Fruit fly (Drosophila melanogaster) whole organism, embryonic: Measurements from ENCODE around the gene CG42699.

Experiments used
- Aef1 ChIP-seq: fragments of 200-800 bp; sonication (Bioruptor generic); IDR thresholded peaks from 3 replicates; pipeline ENCODE4 v1.3.6; 2022; ENCODE audit warnings: missing biosample characterization, missing genetic modification characterization
- Atf6 ChIP-seq: fragments of 200-800 bp; sonication (Bioruptor generic); IDR thresholded peaks from 2 replicates; pipeline ENCODE4 v1.3.6; 2022; ENCODE audit warnings: missing biosample characterization, missing genetic modification characterization
- BEAF-32 ChIP-seq: fragments of 200-800 bp; sonication (Bioruptor generic); optimal IDR thresholded peaks from 3 replicates; lab custom pipeline; 2017; ENCODE audit warnings: missing biosample characterization, missing genetic modification characterization, mild to moderate bottlenecking, moderate library complexity, missing genetic modification reagents
- Bteb2 ChIP-seq: fragments of 200-800 bp; sonication (Bioruptor generic); optimal IDR thresholded peaks from 2 replicates; lab custom pipeline; 2016; ENCODE audit warnings: missing biosample characterization, missing genetic modification characterization
- CG10147 ChIP-seq: fragments of 200-800 bp; sonication (Bioruptor generic); optimal IDR thresholded peaks from 2 replicates; lab custom pipeline; 2019; ENCODE audit warnings: missing biosample characterization, mild to moderate bottlenecking, missing genetic modification characterization, moderate library complexity
- CG10366 ChIP-seq: fragments of 200-800 bp; sonication (Bioruptor generic); IDR thresholded peaks from 2 replicates; pipeline ENCODE4 v1.3.6; 2022; ENCODE audit warnings: missing biosample characterization, missing genetic modification characterization
- CG11093 ChIP-seq: fragments of 200-800 bp; sonication (Bioruptor generic); IDR thresholded peaks from 3 replicates; pipeline ENCODE4 v1.3.6; 2022; ENCODE audit warnings: missing biosample characterization, missing genetic modification characterization
- CG11504 ChIP-seq: fragments of 200-800 bp; sonication (Bioruptor generic); optimal IDR thresholded peaks from 3 replicates; lab custom pipeline; 2019; ENCODE audit warnings: missing biosample characterization, mild to moderate bottlenecking, missing genetic modification characterization, moderate library complexity
- CG13287 ChIP-seq: fragments of 200-800 bp; sonication (Bioruptor generic); IDR thresholded peaks from 2 replicates; pipeline ENCODE4 v1.3.6; 2022; ENCODE audit warnings: missing biosample characterization, missing genetic modification characterization; ENCODE audit not compliant: partially characterized antibody
- CG13894 ChIP-seq: fragments of 200-800 bp; sonication (Bioruptor generic); optimal IDR thresholded peaks from 3 replicates; lab custom pipeline; 2018; ENCODE audit warnings: missing biosample characterization, mild to moderate bottlenecking, missing genetic modification characterization, moderate library complexity
- CG1603 ChIP-seq: fragments of 200-800 bp; sonication (Bioruptor generic); optimal IDR thresholded peaks from 2 replicates; lab custom pipeline; 2019; ENCODE audit warnings: missing biosample characterization, mild to moderate bottlenecking, missing genetic modification characterization, moderate library complexity
- CG16779 ChIP-seq: fragments of 200-800 bp; sonication (Bioruptor generic); IDR thresholded peaks from 2 replicates; pipeline ENCODE4 v1.3.6; 2022; ENCODE audit warnings: missing biosample characterization, missing genetic modification characterization
- CG17359 ChIP-seq: fragments of 200-800 bp; sonication (Bioruptor generic); optimal IDR thresholded peaks from 3 replicates; lab custom pipeline; 2018; ENCODE audit warnings: missing biosample characterization, mild to moderate bottlenecking, missing genetic modification characterization, moderate library complexity
- CG1792 ChIP-seq: fragments of 200-800 bp; sonication (Bioruptor generic); optimal IDR thresholded peaks from 2 replicates; lab custom pipeline; 2016; ENCODE audit warnings: missing biosample characterization, missing genetic modification characterization
- CG18262 ChIP-seq: fragments of 200-800 bp; optimal IDR thresholded peaks from 3 replicates; lab custom pipeline; 2019; ENCODE audit warnings: missing biosample characterization, mild to moderate bottlenecking, missing genetic modification characterization, moderate library complexity
- CG1832 ChIP-seq: fragments of 200-800 bp; sonication (Bioruptor generic); optimal IDR thresholded peaks from 2 replicates; lab custom pipeline; 2017; ENCODE audit warnings: missing biosample characterization, mild to moderate bottlenecking, missing genetic modification characterization, inconsistent platforms
- CG2889 ChIP-seq: fragments of 200-800 bp; sonication (Bioruptor generic); IDR thresholded peaks from 3 replicates; pipeline ENCODE4 v1.3.6; 2022; ENCODE audit warnings: missing biosample characterization, missing genetic modification characterization
- CG4328 ChIP-seq: fragments of 200-800 bp; sonication (Bioruptor generic); optimal IDR thresholded peaks from 3 replicates; lab custom pipeline; 2017; ENCODE audit warnings: missing biosample characterization, missing genetic modification reagents, missing genetic modification characterization
- CG7372 ChIP-seq: fragments of 200-800 bp; sonication (Bioruptor generic); IDR thresholded peaks from 2 replicates; pipeline ENCODE4 v1.3.6; 2022; ENCODE audit warnings: missing biosample characterization, missing genetic modification characterization
- CG7839 ChIP-seq: fragments of 200-800 bp; sonication (Bioruptor generic); optimal IDR thresholded peaks from 3 replicates; lab custom pipeline; 2018; ENCODE audit warnings: missing biosample characterization, mild to moderate bottlenecking, missing genetic modification characterization, moderate library complexity
- CG7928 ChIP-seq: fragments of 200-800 bp; sonication (Bioruptor generic); optimal IDR thresholded peaks from 2 replicates; lab custom pipeline; 2017; ENCODE audit warnings: missing biosample characterization, mild to moderate bottlenecking, missing genetic modification characterization
- CG8281 ChIP-seq: fragments of 200-800 bp; sonication (Bioruptor generic); optimal IDR thresholded peaks from 2 replicates; lab custom pipeline; 2018; ENCODE audit warnings: missing biosample characterization, mild to moderate bottlenecking, missing genetic modification characterization, moderate library complexity
- CkIIα-i1 ChIP-seq: fragments of 200-800 bp; sonication (Bioruptor generic); IDR thresholded peaks from 2 replicates; pipeline ENCODE4 v1.3.6; 2022; ENCODE audit warnings: missing biosample characterization, missing genetic modification characterization
- CoRest ChIP-seq: fragments of 200-800 bp; sonication (Bioruptor generic); optimal IDR thresholded peaks from 3 replicates; lab custom pipeline; 2018; ENCODE audit warnings: missing biosample characterization, mild to moderate bottlenecking, missing genetic modification characterization, moderate library complexity
- Doc2 ChIP-seq: fragments of 200-800 bp; sonication (Bioruptor generic); IDR thresholded peaks from 2 replicates; pipeline ENCODE4 v1.3.6; 2022; ENCODE audit warnings: missing biosample characterization, missing genetic modification characterization
- Ets97D ChIP-seq: fragments of 200-800 bp; sonication (Bioruptor generic); optimal IDR thresholded peaks from 3 replicates; lab custom pipeline; 2016; ENCODE audit warnings: missing biosample characterization, missing genetic modification characterization
- Fer2 ChIP-seq: fragments of 200-800 bp; sonication (Bioruptor generic); optimal IDR thresholded peaks from 2 replicates; lab custom pipeline; 2018; ENCODE audit warnings: missing biosample characterization, mild to moderate bottlenecking, missing genetic modification characterization, moderate library complexity
- Gsc ChIP-seq: fragments of 200-800 bp; sonication (Bioruptor generic); IDR thresholded peaks from 2 replicates; pipeline ENCODE4 v1.3.6; 2022; ENCODE audit warnings: missing biosample characterization, missing genetic modification characterization
- Nf-YB ChIP-seq: fragments of 200-800 bp; sonication (Bioruptor generic); optimal IDR thresholded peaks from 3 replicates; lab custom pipeline; 2019; ENCODE audit warnings: missing biosample characterization, mild to moderate bottlenecking, missing genetic modification characterization, moderate library complexity
- Sry-δ ChIP-seq: fragments of 200-800 bp; sonication (Bioruptor generic); optimal IDR thresholded peaks from 2 replicates; lab custom pipeline; 2016; ENCODE audit warnings: missing biosample characterization, missing genetic modification characterization
- TFAM ChIP-seq: fragments of 200-800 bp; sonication (Bioruptor generic); optimal IDR thresholded peaks from 2 replicates; lab custom pipeline; 2017; ENCODE audit warnings: missing biosample characterization, missing genetic modification characterization, inconsistent platforms
- crp ChIP-seq, 2 experiments: fragments of 200-800 bp; sonication (Bioruptor generic); optimal IDR thresholded peaks; 2 replicates in 1 of 2; 3 replicates in 1 of 2; lab custom pipeline; 2017; ENCODE audit warnings: missing biosample characterization in 2 of 2, missing genetic modification characterization in 2 of 2, mild to moderate bottlenecking in 1 of 2, moderate library complexity in 1 of 2
- cwo ChIP-seq: fragments of 200-800 bp; sonication (Bioruptor generic); optimal IDR thresholded peaks from 3 replicates; lab custom pipeline; 2017; ENCODE audit warnings: missing biosample characterization, missing genetic modification characterization, mild to moderate bottlenecking, moderate library complexity, missing genetic modification reagents
- disco-r ChIP-seq: fragments of 200-800 bp; sonication (Bioruptor generic); optimal IDR thresholded peaks from 2 replicates; lab custom pipeline; 2016; ENCODE audit warnings: missing biosample characterization, missing genetic modification characterization
- en ChIP-seq: fragments of 200-800 bp; sonication (Bioruptor generic); optimal IDR thresholded peaks from 2 replicates; lab custom pipeline; 2016; ENCODE audit warnings: missing biosample characterization, missing genetic modification characterization
- gsb ChIP-seq: fragments of 200-800 bp; sonication (Bioruptor generic); IDR thresholded peaks from 2 replicates; pipeline ENCODE4 v1.3.6; 2022; ENCODE audit warnings: missing biosample characterization, missing genetic modification characterization
- lov ChIP-seq, 2 experiments: fragments of 200-800 bp in 1 of 2; fragments of >200 bp in 1 of 2; sonication (Bioruptor generic) in 1 of 2; IDR thresholded peaks in 1 of 2; optimal IDR thresholded peaks in 1 of 2; 2 replicates in 1 of 2; 3 replicates in 1 of 2; pipeline versions ENCODE4 v1.3.6 to Lab custom; 2017 to 2022; ENCODE audit warnings: missing biosample characterization in 1 of 2, missing genetic modification characterization in 1 of 2
- mam ChIP-seq: fragments of 200-800 bp; sonication (Bioruptor generic); optimal IDR thresholded peaks from 3 replicates; lab custom pipeline; 2016; ENCODE audit warnings: missing biosample characterization, missing genetic modification characterization
- pb ChIP-seq: fragments of 200-800 bp; sonication (Bioruptor generic); optimal IDR thresholded peaks from 3 replicates; lab custom pipeline; 2016; ENCODE audit warnings: missing biosample characterization, missing genetic modification characterization
- run ChIP-seq: fragments of 200-800 bp; sonication (Bioruptor generic); optimal IDR thresholded peaks from 3 replicates; lab custom pipeline; 2018; ENCODE audit warnings: missing biosample characterization, mild to moderate bottlenecking, missing genetic modification characterization
- salm ChIP-seq: fragments of 200-800 bp; sonication (Bioruptor generic); optimal IDR thresholded peaks from 2 replicates; lab custom pipeline; 2018; ENCODE audit warnings: missing biosample characterization, mild to moderate bottlenecking, missing genetic modification characterization
- seq ChIP-seq: fragments of 200-800 bp; sonication (Bioruptor generic); IDR thresholded peaks from 2 replicates; pipeline ENCODE4 v1.3.6; 2022; ENCODE audit warnings: missing biosample characterization, missing genetic modification characterization
- slbo ChIP-seq: fragments of 200-800 bp; sonication (Bioruptor generic); IDR thresholded peaks from 2 replicates; pipeline ENCODE4 v1.3.6; 2022; ENCODE audit warnings: missing biosample characterization, missing genetic modification characterization
- sr ChIP-seq: fragments of 200-800 bp; sonication (Bioruptor generic); IDR thresholded peaks from 3 replicates; pipeline ENCODE4 v1.3.6; 2022; ENCODE audit warnings: missing biosample characterization, missing genetic modification characterization
- stc ChIP-seq: fragments of 200-800 bp; sonication (Bioruptor generic); IDR thresholded peaks from 2 replicates; pipeline ENCODE4 v1.3.6; 2022; ENCODE audit warnings: missing biosample characterization, missing genetic modification characterization
- unc-4 ChIP-seq: fragments of 200-800 bp; sonication (Bioruptor generic); IDR thresholded peaks from 2 replicates; pipeline ENCODE4 v1.3.6; 2022; ENCODE audit warnings: missing biosample characterization, missing genetic modification characterization; ENCODE audit not compliant: partially characterized antibody

CG42699 gene

DNA sequence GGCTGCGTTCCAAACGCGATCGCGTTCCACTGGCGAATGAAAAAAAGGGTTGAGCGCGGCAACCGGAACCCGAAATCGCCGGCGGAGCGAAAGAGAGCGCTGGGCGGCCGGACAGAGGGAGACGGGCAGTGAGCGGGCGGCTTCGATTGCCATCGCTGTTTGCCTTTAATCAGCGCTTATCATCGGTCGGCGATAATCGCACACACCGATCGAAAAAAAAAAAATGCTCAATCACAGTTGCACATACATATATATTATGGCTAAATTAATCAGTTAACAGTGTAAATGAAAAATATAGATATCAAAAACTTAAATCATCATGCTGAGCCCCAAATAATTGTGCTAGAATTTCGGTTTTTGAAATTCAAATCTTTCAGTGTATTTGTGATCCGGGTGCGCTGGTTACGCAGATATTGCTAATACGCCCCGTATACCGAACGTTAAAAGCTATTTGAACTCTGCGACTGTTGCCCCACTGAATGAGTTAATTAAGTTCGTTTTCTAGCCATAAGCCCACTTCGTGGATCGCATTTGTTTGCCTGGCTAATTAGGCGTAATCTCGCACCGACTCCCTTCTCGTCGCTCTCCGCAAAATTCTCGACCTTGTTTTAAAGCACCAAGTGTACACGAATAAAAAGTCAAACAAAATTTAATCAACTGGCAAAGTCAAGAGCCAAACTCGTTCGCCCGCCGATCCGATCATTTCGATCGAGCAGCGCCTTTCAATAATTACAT lies 46.4 kb upstream of the CG42699 start, which contains the start of gene CG33080 (continued):
- TF ChIP-seq disco-r (GFP tag; lab: Kevin White, UChicago): no peak
- no peak for TF ChIP-seq unc-4 (GFP tag; lab: Robert Waterston, UW)
- peak; percentile 34; the same call in 1 of the 3 replicates for TF ChIP-seq Aef1

- TF ChIP-seq CG11093 (GFP tag; lab: Robert Waterston, UW): no peak
- TF ChIP-seq Bteb2: no peak
- TF ChIP-seq stc: 0 out of 2 replicates have a peak, but pooled peaks have one; percentile 43
- TF ChIP-seq Nf-YB (GFP tag; lab: Kevin White, UChicago): peak; percentile 20
- TF ChIP-seq BEAF-32 (GFP tag; lab: Kevin White, UChicago): no peak
- TF ChIP-seq sr (GFP tag; lab: Robert Waterston, UW): no peak
- TF ChIP-seq salm: no peak
- peak; percentile 46; the same call in 1 of the 2 replicates for TF ChIP-seq seq (GFP tag; lab: Robert Waterston, UW)
- peak; percentile 71 for TF ChIP-seq CG11504 (tag; lab: Kevin White, UChicago)
- TF ChIP-seq mam (GFP tag; lab: Kevin White, UChicago): no peak
- peak; percentile 70 for TF ChIP-seq cwo (GFP tag; lab: Kevin White, UChicago)
- no peak for TF ChIP-seq CG1832 (GFP tag; lab: Kevin White, UChicago)
- TF ChIP-seq CG18262: peak; percentile 34
- TF ChIP-seq CG1792 (GFP tag; lab: Kevin White, UChicago): no peak
- TF ChIP-seq pb (GFP tag; lab: Kevin White, UChicago): no peak
- no peak for TF ChIP-seq Gsc (GFP tag; lab: Robert Waterston, UW)
- peak; percentile 71 for TF ChIP-seq CoRest (tag; lab: Kevin White, UChicago)
- no peak for TF ChIP-seq CG13287 (GFP tag; lab: Robert Waterston, UW)
- TF ChIP-seq en (GFP tag; lab: Kevin White, UChicago): no peak
- peak; percentile 66 for TF ChIP-seq CG10366 (GFP tag; lab: Robert Waterston, UW)
- TF ChIP-seq unc-4 (GFP tag; lab: Robert Waterston, UW): no peak
- no peak for TF ChIP-seq Sry-δ (GFP tag; lab: Kevin White, UChicago)
- TF ChIP-seq crp (GFP tag; optimal IDR thresholded peaks at IDR 0.05; lab: Kevin White, UChicago): no peak
- TF ChIP-seq run: peak; percentile 1
- TF ChIP-seq TFAM (GFP tag; lab: Kevin White, UChicago): no peak
- TF ChIP-seq CG13894 (tag; lab: Kevin White, UChicago): peak; percentile 85
- TF ChIP-seq lov (optimal IDR thresholded peaks at IDR 0.05; lab: Kevin White, UChicago): no peak
- no peak for TF ChIP-seq lov (GFP tag; IDR thresholded peaks at IDR 0.05; lab: Robert Waterston, UW)
- no peak for TF ChIP-seq Doc2
- TF ChIP-seq CG8281 (tag; lab: Kevin White, UChicago): no peak
- peak; percentile 12 for TF ChIP-seq CG7928 (GFP tag; lab: Kevin White, UChicago)
- TF ChIP-seq CG10147 (GFP tag; lab: Kevin White, UChicago): peak; percentile 50
- TF ChIP-seq Fer2 (tag; lab: Kevin White, UChicago): peak; percentile 58
- TF ChIP-seq CG1603 (tag; lab: Kevin White, UChicago): peak; percentile 4
- no peak for TF ChIP-seq CG16779 (GFP tag; lab: Robert Waterston, UW)
- TF ChIP-seq CG2889: 0 out of 3 replicates have a peak, but pooled peaks have one; percentile 50
- 0 out of 2 replicates have a peak, but pooled peaks have one; percentile 34 for TF ChIP-seq CkIIα-i1
- TF ChIP-seq Atf6: peak; percentile 86
- peak; percentile 79 for TF ChIP-seq CG7839
- peak; percentile 88 for TF ChIP-seq slbo (GFP tag; lab: Robert Waterston, UW)
- peak; percentile 74 for TF ChIP-seq CG7372 (GFP tag; lab: Robert Waterston, UW)
- peak; percentile 28 for TF ChIP-seq CG4328 (GFP tag; lab: Kevin White, UChicago)
- no peak for TF ChIP-seq Ets97D (GFP tag; lab: Kevin White, UChicago)
- peak; percentile 51; the same call in 1 of the 2 replicates for TF ChIP-seq gsb (GFP tag; lab: Robert Waterston, UW)
- peak; percentile 64 for TF ChIP-seq CG17359 (tag; lab: Kevin White, UChicago)
Measured at dm6 chrX:5718476-5719012, 45.8 kb upstream of the CG42699 start.
